Fruit fly (Drosophila melanogaster): ENCODE measurements around the gene foxo.

dm6 chr3R:14067904-14068636 is 11.3 kb downstream of the foxo start:
- TF ChIP-seq insv (optimal IDR thresholded peaks at IDR 0.05) = no peak
- TF ChIP-seq h (optimal IDR thresholded peaks at IDR 0.05) = no peak
- no peak for TF ChIP-seq ttk (optimal IDR thresholded peaks at IDR 0.05)
- no peak for TF ChIP-seq psq (optimal IDR thresholded peaks at IDR 0.05)

Measured in Kc167 (cell line).